Fruit fly (Drosophila melanogaster): ENCODE data around the gene mRpL22.

The mRpL22 gene

dm6 chrX:16787416-16787900, 3.7 kb downstream of the mRpL22 start (continued):
- TF ChIP-seq lab (GFP tag; optimal IDR thresholded peaks at IDR 0.05): no peak
- no peak for TF ChIP-seq bsh (GFP tag; optimal IDR thresholded peaks at IDR 0.05)
- no peak for TF ChIP-seq Ada2b (GFP tag; IDR thresholded peaks at IDR 0.05)
- no peak for TF ChIP-seq CG7271 (tag; optimal IDR thresholded peaks at IDR 0.05)
- TF ChIP-seq slp2 (GFP tag; optimal IDR thresholded peaks at IDR 0.05): no peak
- TF ChIP-seq zfh1 (GFP tag; IDR thresholded peaks at IDR 0.05): 0 out of 3 replicates have a peak, but pooled peaks have one; percentile 31

DNA sequence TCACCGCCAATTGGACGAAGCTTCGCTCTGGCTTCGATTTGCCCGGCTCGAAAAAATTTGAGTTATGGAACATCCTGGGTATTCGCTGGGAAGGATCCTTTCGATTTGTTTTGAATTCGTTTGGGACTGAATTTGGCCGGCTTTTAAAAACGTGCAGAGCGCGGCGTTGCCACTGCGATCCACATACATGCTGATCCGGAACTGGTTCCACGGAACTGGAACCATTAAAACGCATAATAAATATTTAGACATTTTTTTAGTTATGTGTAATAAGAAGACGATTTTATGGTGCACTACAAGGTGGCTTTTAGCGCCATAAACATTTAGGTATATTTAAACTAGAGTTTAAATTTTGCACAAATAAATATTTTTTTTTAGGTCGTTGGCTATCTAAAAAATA, 7.3 kb downstream of the mRpL22 start, which contains the start of gene Rrp45:
TSS of gene Rrp45 (minus strand) at position 209 of the 400 bp plus-strand sequence.
- TF ChIP-seq CG1603 (tag; optimal IDR thresholded peaks at IDR 0.05) (no peak), amos (GFP tag; IDR thresholded peaks at IDR 0.05; ENCODE audit: partially characterized antibody) (peak; percentile 44; the same call in 1 of the 2 replicates), CG2889 (GFP tag; IDR thresholded peaks at IDR 0.05) (no peak), Ets65A (GFP tag) (peak; percentile 39), zen (tag; optimal IDR thresholded peaks at IDR 0.05) (no peak), CG3847 (GFP tag; IDR thresholded peaks at IDR 0.05) (peak; percentile 30; the same call in 1 of the 2 replicates), CG13424 (tag; optimal IDR thresholded peaks at IDR 0.05) (no peak), Dp (GFP tag; optimal IDR thresholded peaks at IDR 0.05) (peak; percentile 41), Oaz (GFP tag; IDR thresholded peaks at IDR 0.05) (no peak), Max (GFP tag; optimal IDR thresholded peaks at IDR 0.05) (peak; percentile 14), CG3995 (GFP tag; optimal IDR thresholded peaks at IDR 0.05) (peak; percentile 88), MBD-R2 (GFP tag; IDR thresholded peaks at IDR 0.05) (peak; percentile 77), CG15514 (GFP tag; optimal IDR thresholded peaks at IDR 0.05) (peak; percentile 99), dm (GFP tag; optimal IDR thresholded peaks at IDR 0.05) (peak; percentile 66), HmgZ (tag; optimal IDR thresholded peaks at IDR 0.05) (no peak), bigmax (GFP tag; optimal IDR thresholded peaks at IDR 0.05) (no peak), esg (GFP tag; conservative IDR thresholded peaks at IDR 0.05) (no peak), CG8924 (tag; optimal IDR thresholded peaks at IDR 0.05) (no peak), gsb-n (tag; optimal IDR thresholded peaks at IDR 0.05) (no peak), MESR4 (GFP tag; optimal IDR thresholded peaks at IDR 0.05) (peak; percentile 37), CG3163 (GFP tag; optimal IDR thresholded peaks at IDR 0.05) (no peak), cwo (GFP tag; optimal IDR thresholded peaks at IDR 0.05) (peak; percentile 4), knrl (GFP tag; IDR thresholded peaks at IDR 0.05; ENCODE audit: partially characterized antibody) (peak; percentile 20; the same call in 1 of the 3 replicates), CG18619 (GFP tag; optimal IDR thresholded peaks at IDR 0.05) (no peak), Lim3 (GFP tag; IDR thresholded peaks at IDR 0.05) (no peak), pzg (GFP tag; optimal IDR thresholded peaks at IDR 0.05) (peak; percentile 31), CG10431 (GFP tag; optimal IDR thresholded peaks at IDR 0.05) (peak; percentile 96), CG2116 (GFP tag; optimal IDR thresholded peaks at IDR 0.05) (peak; percentile 5), CG13894 (tag; optimal IDR thresholded peaks at IDR 0.05) (no peak), sc (optimal IDR thresholded peaks at IDR 0.05) (no peak), sc (GFP tag; optimal IDR thresholded peaks at IDR 0.05) (no peak), CG16863 (GFP tag; optimal IDR thresholded peaks at IDR 0.05) (no peak), Rfx (GFP tag; IDR thresholded peaks at IDR 0.05) (0 out of 2 replicates have a peak, but pooled peaks have one; percentile 21), E2f2 (GFP tag; IDR thresholded peaks at IDR 0.05) (peak; percentile 50), zfh2 (GFP tag; optimal IDR thresholded peaks at IDR 0.05) (no peak), Dref (GFP tag; IDR thresholded peaks at IDR 0.05) (0 out of 2 replicates have a peak, but pooled peaks have one; percentile 21), BEAF-32 (GFP tag; optimal IDR thresholded peaks at IDR 0.05) (peak; percentile 16), CG11456 (GFP tag; IDR thresholded peaks at IDR 0.05) (no peak), ATbp (GFP tag; optimal IDR thresholded peaks at IDR 0.05) (no peak), inv (GFP tag; IDR thresholded peaks at IDR 0.05; ENCODE audit: partially characterized antibody) (no peak), dimm (GFP tag; IDR thresholded peaks at IDR 0.05) (no peak), sens (GFP tag) (peak; percentile 9), CG14860 (GFP tag; IDR thresholded peaks at IDR 0.05; ENCODE audit: partially characterized antibody) (no peak)

All from whole organism, embryonic.